Fruit fly (Drosophila melanogaster) whole organism, embryonic: Measurements from ENCODE around the gene ATPsynB.

Experiments used
- Bgb ChIP-seq: fragments of 200-800 bp; sonication (Bioruptor generic); IDR thresholded peaks from 2 replicates; pipeline ENCODE4 v1.3.6; 2022; ENCODE audit warnings: missing biosample characterization, missing genetic modification characterization; ENCODE audit not compliant: partially characterized antibody
- CG11093 ChIP-seq: fragments of 200-800 bp; sonication (Bioruptor generic); IDR thresholded peaks from 3 replicates; pipeline ENCODE4 v1.3.6; 2022; ENCODE audit warnings: missing biosample characterization, missing genetic modification characterization
- CG11560 ChIP-seq: fragments of 200-800 bp; sonication (Bioruptor generic); IDR thresholded peaks from 3 replicates; pipeline ENCODE4 v1.3.6; 2022; ENCODE audit warnings: missing biosample characterization, missing genetic modification characterization
- CG12744 ChIP-seq: fragments of 200-800 bp; sonication (Bioruptor generic); optimal IDR thresholded peaks from 2 replicates; lab custom pipeline; 2016; ENCODE audit warnings: missing biosample characterization, missing genetic modification characterization
- CG13287 ChIP-seq: fragments of 200-800 bp; sonication (Bioruptor generic); IDR thresholded peaks from 2 replicates; pipeline ENCODE4 v1.3.6; 2022; ENCODE audit warnings: missing biosample characterization, missing genetic modification characterization; ENCODE audit not compliant: partially characterized antibody
- CG15514 ChIP-seq: fragments of 200-800 bp; sonication (Bioruptor generic); optimal IDR thresholded peaks from 3 replicates; lab custom pipeline; 2017; ENCODE audit warnings: missing biosample characterization, missing genetic modification characterization, mild to moderate bottlenecking, moderate library complexity, missing genetic modification reagents
- CG16813 ChIP-seq: fragments of 200-800 bp; sonication (Bioruptor generic); IDR thresholded peaks from 3 replicates; pipeline ENCODE4 v1.3.6; 2022; ENCODE audit warnings: missing biosample characterization, missing genetic modification characterization; ENCODE audit not compliant: partially characterized antibody
- CG17361 ChIP-seq: fragments of 200-800 bp; sonication (Bioruptor generic); IDR thresholded peaks from 3 replicates; pipeline ENCODE4 v1.3.6; 2022; ENCODE audit warnings: missing biosample characterization, missing genetic modification characterization
- CG2116 ChIP-seq: fragments of 200-800 bp; sonication (Bioruptor generic); optimal IDR thresholded peaks from 3 replicates; lab custom pipeline; 2018; ENCODE audit warnings: missing biosample characterization, mild to moderate bottlenecking, missing genetic modification characterization
- CG4360 ChIP-seq: fragments of 200-800 bp; sonication (Bioruptor generic); IDR thresholded peaks from 2 replicates; pipeline ENCODE4 v1.3.6; 2022; ENCODE audit warnings: missing biosample characterization, missing genetic modification characterization
- CG4617 ChIP-seq: fragments of 200-800 bp; sonication (Bioruptor generic); optimal IDR thresholded peaks from 3 replicates; lab custom pipeline; 2016; ENCODE audit warnings: missing biosample characterization, missing genetic modification characterization, borderline replicate concordance
- CG8359 ChIP-seq: fragments of 200-800 bp; sonication (Bioruptor generic); optimal IDR thresholded peaks from 2 replicates; lab custom pipeline; 2017; ENCODE audit warnings: missing biosample characterization, mild to moderate bottlenecking, missing genetic modification characterization, borderline replicate concordance
- Dad ChIP-seq: fragments of 200-800 bp; sonication (Bioruptor generic); optimal IDR thresholded peaks from 3 replicates; lab custom pipeline; 2016; ENCODE audit warnings: missing biosample characterization, missing genetic modification characterization
- Dbx ChIP-seq: fragments of 200-800 bp; sonication (Bioruptor generic); IDR thresholded peaks from 3 replicates; pipeline ENCODE4 v1.3.6; 2022; ENCODE audit warnings: missing biosample characterization, missing genetic modification characterization
- Deaf1 ChIP-seq: fragments of 200-800 bp; optimal IDR thresholded peaks from 3 replicates; lab custom pipeline; 2019; ENCODE audit warnings: missing biosample characterization, mild to moderate bottlenecking, missing genetic modification characterization, moderate library complexity
- Dll ChIP-seq: fragments of 200-800 bp; sonication (Bioruptor generic); IDR thresholded peaks from 4 replicates; pipeline ENCODE4 v1.3.6; 2022; ENCODE audit warnings: missing biosample characterization, missing genetic modification characterization; ENCODE audit not compliant: partially characterized antibody
- Doc3 ChIP-seq: fragments of 200-800 bp; sonication (Bioruptor generic); IDR thresholded peaks from 3 replicates; pipeline ENCODE4 v1.3.6; 2022; ENCODE audit warnings: missing biosample characterization, missing genetic modification characterization; ENCODE audit not compliant: partially characterized antibody
- Dp ChIP-seq: fragments of 200-800 bp; sonication (Bioruptor generic); optimal IDR thresholded peaks from 2 replicates; lab custom pipeline; 2018; ENCODE audit warnings: missing biosample characterization, mild to moderate bottlenecking, missing genetic modification characterization, moderate library complexity
- Dref ChIP-seq: fragments of 200-800 bp; sonication (Bioruptor generic); IDR thresholded peaks from 2 replicates; pipeline ENCODE4 v1.3.6; 2022; ENCODE audit warnings: missing biosample characterization, missing genetic modification characterization
- HLH3B ChIP-seq: fragments of 200-800 bp; sonication (Bioruptor generic); IDR thresholded peaks from 2 replicates; pipeline ENCODE4 v1.3.6; 2022; ENCODE audit warnings: missing biosample characterization, missing genetic modification characterization
- HmgZ ChIP-seq: fragments of 200-800 bp; sonication (Bioruptor generic); optimal IDR thresholded peaks from 2 replicates; lab custom pipeline; 2018; ENCODE audit warnings: missing biosample characterization, mild to moderate bottlenecking, missing genetic modification characterization
- MBD-R2 ChIP-seq: fragments of 200-800 bp; sonication (Bioruptor generic); IDR thresholded peaks from 2 replicates; pipeline ENCODE4 v1.3.6; 2022; ENCODE audit warnings: missing biosample characterization, missing genetic modification characterization
- MESR4 ChIP-seq: fragments of 200-800 bp; sonication (Bioruptor generic); optimal IDR thresholded peaks from 2 replicates; lab custom pipeline; 2018; ENCODE audit warnings: missing biosample characterization, mild to moderate bottlenecking, missing genetic modification characterization, moderate library complexity
- Nf-YC ChIP-seq: fragments of 200-800 bp; optimal IDR thresholded peaks from 3 replicates; lab custom pipeline; 2019; ENCODE audit warnings: missing biosample characterization, mild to moderate bottlenecking, missing genetic modification characterization, moderate library complexity
- Ptx1 ChIP-seq: fragments of 200-800 bp; sonication (Bioruptor generic); IDR thresholded peaks from 2 replicates; pipeline ENCODE4 v1.3.6; 2022; ENCODE audit warnings: missing biosample characterization, missing genetic modification characterization
- Xbp1 ChIP-seq: fragments of 200-800 bp; sonication (Bioruptor generic); optimal IDR thresholded peaks from 3 replicates; lab custom pipeline; 2016; ENCODE audit warnings: missing biosample characterization, mild to moderate bottlenecking, missing genetic modification characterization
- Xrp1 ChIP-seq: fragments of 200-800 bp; sonication (Bioruptor generic); IDR thresholded peaks from 2 replicates; pipeline ENCODE4 v1.3.6; 2022; ENCODE audit warnings: missing biosample characterization, missing genetic modification characterization
- ac ChIP-seq: fragments of 200-800 bp; sonication (Bioruptor generic); optimal IDR thresholded peaks from 3 replicates; lab custom pipeline; 2017; ENCODE audit warnings: missing biosample characterization, mild to moderate bottlenecking, missing genetic modification characterization
- aop ChIP-seq: fragments of 200-800 bp; sonication (Bioruptor generic); IDR thresholded peaks from 2 replicates; pipeline ENCODE4 v1.3.6; 2022; ENCODE audit warnings: missing biosample characterization, missing genetic modification characterization
- btn ChIP-seq: fragments of 200-800 bp; sonication (Bioruptor generic); optimal IDR thresholded peaks from 2 replicates; lab custom pipeline; 2016; ENCODE audit warnings: missing biosample characterization, missing genetic modification characterization
- cad ChIP-seq: fragments of >200 bp; optimal IDR thresholded peaks from 2 replicates; lab custom pipeline; 2017; ENCODE audit warnings: missing biosample characterization, missing genetic modification characterization
- cas ChIP-seq: fragments of 200-800 bp; sonication (Bioruptor generic); IDR thresholded peaks from 2 replicates; pipeline ENCODE4 v1.3.6; 2022; ENCODE audit warnings: missing biosample characterization, missing genetic modification characterization
- chinmo ChIP-seq: fragments of 200-800 bp; sonication (Bioruptor generic); IDR thresholded peaks from 4 replicates; pipeline ENCODE4 v1.3.6; 2022; ENCODE audit warnings: missing biosample characterization, missing genetic modification characterization; ENCODE audit not compliant: partially characterized antibody
- gsb-n ChIP-seq: fragments of 200-800 bp; sonication (Bioruptor generic); optimal IDR thresholded peaks from 3 replicates; lab custom pipeline; 2018; ENCODE audit warnings: missing biosample characterization, mild to moderate bottlenecking, missing genetic modification characterization
- kay ChIP-seq: fragments of 200-800 bp; sonication (Bioruptor generic); optimal IDR thresholded peaks from 2 replicates; lab custom pipeline; 2016; ENCODE audit warnings: missing biosample characterization, missing genetic modification characterization
- lola ChIP-seq, 3 experiments: fragments of >200 bp in 2 of 3; fragments of 200-800 bp in 1 of 3; sonication (Bioruptor generic) in 1 of 3; optimal IDR thresholded peaks; 2 replicates each; lab custom pipeline; 2017 to 2019; ENCODE audit warnings: missing biosample characterization in 3 of 3, missing genetic modification characterization in 3 of 3, mild to moderate bottlenecking in 1 of 3, moderate library complexity in 1 of 3
- mld ChIP-seq: fragments of 200-800 bp; sonication (Bioruptor generic); IDR thresholded peaks from 3 replicates; pipeline ENCODE4 v1.3.6; 2022; ENCODE audit warnings: missing biosample characterization, missing genetic modification characterization; ENCODE audit not compliant: partially characterized antibody
- oc ChIP-seq: fragments of 200-800 bp; sonication (Bioruptor generic); optimal IDR thresholded peaks from 2 replicates; lab custom pipeline; 2018; ENCODE audit warnings: missing biosample characterization, mild to moderate bottlenecking, missing genetic modification characterization, moderate library complexity
- peb ChIP-seq: fragments of 200-800 bp; sonication (Bioruptor generic); IDR thresholded peaks from 2 replicates; pipeline ENCODE4 v1.3.6; 2022; ENCODE audit warnings: missing biosample characterization, missing genetic modification characterization
- pho ChIP-seq: fragments of 200-800 bp; sonication (Bioruptor generic); optimal IDR thresholded peaks from 2 replicates; lab custom pipeline; 2016; ENCODE audit warnings: missing biosample characterization, missing genetic modification characterization
- pnt ChIP-seq: fragments of 200-800 bp; sonication (Bioruptor generic); optimal IDR thresholded peaks from 3 replicates; lab custom pipeline; 2016; ENCODE audit warnings: missing biosample characterization, missing genetic modification characterization
- repo ChIP-seq: fragments of 200-800 bp; sonication (Bioruptor generic); optimal IDR thresholded peaks from 2 replicates; lab custom pipeline; 2016; ENCODE audit warnings: missing biosample characterization, missing genetic modification characterization
- sens-2 ChIP-seq: fragments of 200-800 bp; sonication (Bioruptor generic); IDR thresholded peaks from 2 replicates; pipeline ENCODE4 v1.3.6; 2022; ENCODE audit warnings: missing biosample characterization, missing genetic modification characterization
- sima ChIP-seq: fragments of 200-800 bp; sonication (Bioruptor generic); optimal IDR thresholded peaks from 2 replicates; lab custom pipeline; 2016; ENCODE audit warnings: missing biosample characterization, missing genetic modification characterization
- sisA ChIP-seq: fragments of 200-800 bp; sonication (Bioruptor generic); IDR thresholded peaks from 2 replicates; pipeline ENCODE4 v1.3.6; 2022; ENCODE audit warnings: missing biosample characterization, missing genetic modification characterization
- slou ChIP-seq: fragments of 200-800 bp; sonication (Bioruptor generic); optimal IDR thresholded peaks from 3 replicates; lab custom pipeline; 2016; ENCODE audit warnings: missing biosample characterization, missing genetic modification characterization
- sr ChIP-seq: fragments of 200-800 bp; sonication (Bioruptor generic); IDR thresholded peaks from 3 replicates; pipeline ENCODE4 v1.3.6; 2022; ENCODE audit warnings: missing biosample characterization, missing genetic modification characterization
- zen2 ChIP-seq: fragments of 200-800 bp; sonication (Bioruptor generic); IDR thresholded peaks from 3 replicates; pipeline ENCODE4 v1.3.6; 2022; ENCODE audit warnings: missing biosample characterization, missing genetic modification characterization; ENCODE audit not compliant: partially characterized antibody
- zfh2 ChIP-seq: fragments of 200-800 bp; sonication (Bioruptor generic); optimal IDR thresholded peaks from 2 replicates; lab custom pipeline; 2016; ENCODE audit warnings: missing biosample characterization, missing genetic modification characterization

Gene ATPsynB

DNA sequence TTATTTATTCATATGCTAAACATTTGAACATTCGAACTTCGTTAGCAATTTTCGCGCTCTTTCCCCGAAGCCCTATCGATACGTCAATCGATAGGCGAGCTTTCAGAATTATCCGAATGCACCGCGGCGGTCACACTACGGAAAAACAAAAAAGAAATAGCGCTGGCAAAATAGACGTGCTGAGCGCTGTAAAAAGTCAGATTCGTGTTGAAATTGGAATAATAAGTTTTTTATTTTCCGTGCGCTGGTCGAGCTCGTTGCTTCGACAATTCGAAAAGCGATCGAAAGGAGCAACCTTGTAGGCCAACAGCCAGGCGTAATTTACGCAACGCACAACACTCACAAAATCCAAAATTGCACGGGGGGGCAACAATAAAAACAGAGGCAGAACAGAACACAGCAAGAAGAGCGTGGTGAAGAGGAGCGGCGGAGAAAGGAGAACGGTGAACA is 31.6 kb upstream of the ATPsynB start, which contains the start of gene Ubc4 (continued):
- TF ChIP-seq CG16813 (peak; percentile 75), Dbx (GFP tag; lab: Robert Waterston, UW) (peak; percentile 10; the same call in 1 of the 3 replicates), Bgb (peak; percentile 93), HmgZ (peak; percentile 55), CG8359 (GFP tag; lab: Kevin White, UChicago) (no peak), gsb-n (tag; lab: Kevin White, UChicago) (no peak), Xbp1 (GFP tag; lab: Kevin White, UChicago) (peak; percentile 5), slou (GFP tag; lab: Kevin White, UChicago) (no peak), sens-2 (no peak), CG15514 (GFP tag; lab: Kevin White, UChicago) (peak; percentile 53), Dll (GFP tag; lab: Robert Waterston, UW) (peak; percentile 87), Dad (peak; percentile 2), ac (GFP tag; lab: Kevin White, UChicago) (no peak), zfh2 (GFP tag; lab: Kevin White, UChicago) (peak; percentile 20), pnt (GFP tag; lab: Kevin White, UChicago) (no peak), CG17361 (GFP tag; lab: Robert Waterston, UW) (no peak), CG12744 (GFP tag; lab: Kevin White, UChicago) (no peak), oc (tag; lab: Kevin White, UChicago) (no peak), CG11560 (tag; lab: Robert Waterston, UW) (no peak), Ptx1 (GFP tag; lab: Robert Waterston, UW) (no peak), peb (GFP tag; lab: Robert Waterston, UW) (no peak), sima (GFP tag; lab: Kevin White, UChicago) (no peak), Nf-YC (peak; percentile 74), cas (no peak), CG4360 (GFP tag; lab: Robert Waterston, UW) (no peak), mld (peak; percentile 71; the same call in 2 of the 3 replicates), HLH3B (GFP tag; lab: Robert Waterston, UW) (no peak), repo (GFP tag; lab: Kevin White, UChicago) (peak; percentile 8), pho (GFP tag; lab: Kevin White, UChicago) (peak; percentile 28), CG11093 (GFP tag; lab: Robert Waterston, UW) (no peak)

DNA sequence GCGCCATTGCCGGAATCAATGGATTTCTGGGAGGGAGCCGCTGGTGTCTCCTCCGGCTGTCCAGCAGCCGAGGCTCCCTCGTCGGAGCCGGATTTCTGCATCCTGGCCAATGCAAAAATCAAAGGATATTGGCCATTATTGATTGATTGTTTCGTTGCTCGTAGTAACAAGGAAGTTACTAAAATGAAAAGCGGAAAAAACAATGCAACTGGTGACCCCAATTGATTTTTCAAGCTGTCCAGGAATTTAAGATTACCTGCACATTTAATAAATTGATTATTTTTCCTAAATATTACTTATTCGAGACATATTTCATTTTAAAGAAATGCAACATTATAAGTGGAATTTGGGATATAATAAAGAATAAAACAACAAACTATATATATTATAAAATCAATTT is 26.3 kb upstream of the ATPsynB start, which contains the start of gene CG6761:
Gene CG6761 (minus strand): TSS at position 101 of the 400 bp plus-strand sequence.
- TF ChIP-seq Deaf1 (tag; lab: Kevin White, UChicago) (no peak), lola (GFP tag; optimal IDR thresholded peaks at IDR 0.05; lab: Kevin White, UChicago) (no peak), chinmo (no peak), CG2116 (no peak), kay (GFP tag; lab: Kevin White, UChicago) (no peak), cad (no peak)

DNA sequence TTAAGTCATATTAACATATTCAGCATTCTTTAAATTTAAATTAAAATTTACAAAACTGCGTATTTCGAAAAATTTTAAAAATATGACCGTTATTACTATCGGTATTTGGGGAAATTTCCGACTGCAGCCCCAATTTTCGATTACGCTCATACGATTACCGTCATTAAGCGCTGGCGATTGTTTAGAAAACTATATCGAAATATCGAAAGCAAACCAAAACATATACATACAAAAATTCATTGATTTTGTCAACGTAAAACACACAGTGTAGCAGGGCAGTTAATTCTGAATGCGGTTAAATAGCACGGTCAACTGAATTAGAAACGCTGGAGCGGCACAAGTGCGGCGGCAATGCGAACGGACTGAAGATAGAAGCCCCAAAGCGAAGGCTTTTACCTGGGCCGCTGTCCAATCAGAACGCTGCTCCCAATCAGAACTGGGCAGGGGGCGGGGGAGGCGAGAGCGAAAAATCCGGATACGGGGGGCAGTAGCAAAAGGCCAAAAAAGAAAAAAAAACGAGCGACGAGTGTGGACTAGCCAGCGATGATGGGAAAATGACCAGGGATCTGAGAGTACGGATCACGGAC is 25.5 kb upstream of the ATPsynB start, which contains the start of gene CG16711:
Gene CG16711 (plus strand): TSS at position 170 of the 587 bp plus-strand sequence.
- peak; percentile 63 for TF ChIP-seq CG4617 (GFP tag; lab: Kevin White, UChicago)
- TF ChIP-seq btn (GFP tag; lab: Kevin White, UChicago): no peak
- peak; percentile 45 for TF ChIP-seq CG15514 (GFP tag; lab: Kevin White, UChicago)
- TF ChIP-seq sr (GFP tag; lab: Robert Waterston, UW): no peak
- TF ChIP-seq MBD-R2 (GFP tag; lab: Robert Waterston, UW): peak; percentile 71; the same call in 1 of the 2 replicates
- TF ChIP-seq zen2 (GFP tag; lab: Robert Waterston, UW): peak; percentile 94
- TF ChIP-seq Dref: peak; percentile 92
- no peak for TF ChIP-seq Xrp1 (GFP tag; lab: Robert Waterston, UW)
- peak; percentile 89 for TF ChIP-seq Doc3 (GFP tag; lab: Robert Waterston, UW)
- TF ChIP-seq sisA (GFP tag; lab: Robert Waterston, UW): no peak
- peak; percentile 97 for TF ChIP-seq CG13287 (GFP tag; lab: Robert Waterston, UW)
- TF ChIP-seq aop (GFP tag; lab: Robert Waterston, UW): no peak
- peak; percentile 94 for TF ChIP-seq Dll (GFP tag; lab: Robert Waterston, UW)
- TF ChIP-seq MESR4: peak; percentile 96
- peak; percentile 63 for TF ChIP-seq Dp (GFP tag; lab: Kevin White, UChicago)
